Fruit fly (Drosophila melanogaster): ENCODE measurements around the gene ppk27.
A peak's percentile ranks its signal among the peaks of the same experiment; 100 is the strongest.

ppk27 gene

DNA sequence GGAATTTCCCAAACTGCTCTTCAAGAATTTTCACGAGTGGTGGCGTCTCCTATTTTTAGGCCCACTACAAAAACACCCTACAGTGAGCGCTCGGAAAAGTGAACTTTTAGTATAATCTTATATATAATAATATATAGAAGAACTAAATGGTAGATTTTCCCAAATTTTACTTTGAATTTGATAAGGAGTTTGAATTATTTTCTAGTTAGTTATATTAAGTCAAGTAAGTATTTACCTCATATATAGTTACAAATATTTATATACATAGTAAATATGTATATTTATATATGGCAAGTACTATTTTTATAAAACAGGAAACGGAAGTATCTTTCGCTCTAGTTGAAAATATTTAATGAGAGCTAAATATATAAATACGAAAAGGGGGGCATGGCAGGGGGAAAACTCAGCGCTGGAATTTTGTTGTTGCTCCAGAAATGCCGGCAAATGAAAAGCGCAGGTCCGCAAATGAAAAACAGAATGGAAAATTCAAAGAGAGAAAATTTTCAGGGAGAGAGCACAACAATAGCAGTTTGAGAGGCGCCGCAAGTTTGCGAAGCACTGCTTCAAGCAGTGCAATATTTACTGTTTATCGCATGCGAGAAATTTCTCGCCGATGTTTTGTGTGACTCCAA is 33.9 kb upstream of the ppk27 start (continued):
- TF ChIP-seq CG7839 (tag; optimal IDR thresholded peaks at IDR 0.05) (peak; percentile 43), trem (tag; optimal IDR thresholded peaks at IDR 0.05) (no peak), ab (GFP tag; optimal IDR thresholded peaks at IDR 0.05) (no peak), unpg (GFP tag; optimal IDR thresholded peaks at IDR 0.05) (peak; percentile 33), org-1 (GFP tag; optimal IDR thresholded peaks at IDR 0.05) (no peak), Elba2 (GFP tag; optimal IDR thresholded peaks at IDR 0.05) (no peak), Dfd (GFP tag; optimal IDR thresholded peaks at IDR 0.05) (no peak), CG4404 (GFP tag; IDR thresholded peaks at IDR 0.05) (no peak), CG17912 (GFP tag; optimal IDR thresholded peaks at IDR 0.05) (no peak), CG6854 (GFP tag; optimal IDR thresholded peaks at IDR 0.05) (peak; percentile 83), CG17328 (GFP tag; IDR thresholded peaks at IDR 0.05) (no peak), CG7987 (GFP tag; optimal IDR thresholded peaks at IDR 0.05) (no peak), p53 (GFP tag; optimal IDR thresholded peaks at IDR 0.05) (no peak), CHES-1-like (GFP tag; optimal IDR thresholded peaks at IDR 0.05) (no peak), CG31224 (GFP tag; IDR thresholded peaks at IDR 0.05) (no peak), lbe (GFP tag; optimal IDR thresholded peaks at IDR 0.05) (no peak), CG12659 (GFP tag; optimal IDR thresholded peaks at IDR 0.05) (peak; percentile 9), Xrp1 (GFP tag; IDR thresholded peaks at IDR 0.05) (peak; percentile 9; the same call in 1 of the 2 replicates), sug (tag; optimal IDR thresholded peaks at IDR 0.05) (peak; percentile 13), ro (GFP tag; IDR thresholded peaks at IDR 0.05) (no peak), CG17186 (GFP tag; optimal IDR thresholded peaks at IDR 0.05) (no peak), tgo (GFP tag; IDR thresholded peaks at IDR 0.05) (no peak), CG11504 (tag; optimal IDR thresholded peaks at IDR 0.05) (peak; percentile 52), ERR (GFP tag; optimal IDR thresholded peaks at IDR 0.05) (no peak), zen (tag; optimal IDR thresholded peaks at IDR 0.05) (no peak), ranshi (GFP tag; IDR thresholded peaks at IDR 0.05) (0 out of 2 replicates have a peak, but pooled peaks have one; percentile 20), aop (GFP tag; IDR thresholded peaks at IDR 0.05) (peak; percentile 77; the same call in 1 of the 2 replicates), CG12942 (GFP tag; optimal IDR thresholded peaks at IDR 0.05) (no peak), Drgx (GFP tag; IDR thresholded peaks at IDR 0.05) (peak; percentile 17; the same call in 1 of the 2 replicates), CG4424 (GFP tag; optimal IDR thresholded peaks at IDR 0.05) (no peak), CG9215 (GFP tag; IDR thresholded peaks at IDR 0.05) (no peak), Max (GFP tag; optimal IDR thresholded peaks at IDR 0.05) (no peak), dysf (GFP tag; IDR thresholded peaks at IDR 0.05) (0 out of 3 replicates have a peak, but pooled peaks have one; percentile 49), tx (GFP tag; optimal IDR thresholded peaks at IDR 0.05) (no peak), stwl (tag; optimal IDR thresholded peaks at IDR 0.05) (peak; percentile 69), gcm (GFP tag; optimal IDR thresholded peaks at IDR 0.05) (peak; percentile 66), amos (GFP tag; IDR thresholded peaks at IDR 0.05; ENCODE audit: partially characterized antibody) (peak; percentile 75), cwo (GFP tag; optimal IDR thresholded peaks at IDR 0.05) (peak; percentile 11), Dp (GFP tag; optimal IDR thresholded peaks at IDR 0.05) (peak; percentile 17), Hand (GFP tag; optimal IDR thresholded peaks at IDR 0.05) (no peak), lmd (GFP tag; IDR thresholded peaks at IDR 0.05) (no peak), CG3281 (GFP tag; optimal IDR thresholded peaks at IDR 0.05) (peak; percentile 34), CG8290 (GFP tag; optimal IDR thresholded peaks at IDR 0.05) (peak; percentile 51), CG8290 (tag; optimal IDR thresholded peaks at IDR 0.05) (peak in 1 of 2 experiments; percentile 73), emc (GFP tag; optimal IDR thresholded peaks at IDR 0.05) (no peak), Atf6 (GFP tag; IDR thresholded peaks at IDR 0.05) (no peak), crc (GFP tag; optimal IDR thresholded peaks at IDR 0.05) (no peak), ato (GFP tag; IDR thresholded peaks at IDR 0.05; ENCODE audit: partially characterized antibody) (peak; percentile 61; the same call in 1 of the 2 replicates), CG31388 (GFP tag; optimal IDR thresholded peaks at IDR 0.05) (no peak), CG13424 (tag; optimal IDR thresholded peaks at IDR 0.05) (peak; percentile 48), CG12236 (GFP tag; optimal IDR thresholded peaks at IDR 0.05) (no peak)
